Worm (Caenorhabditis elegans): Measurements from ENCODE around the gene Y54H5A.2.
A peak's percentile ranks its signal among the peaks of the same experiment; 100 is the strongest.

The Y54H5A.2 gene

DNA sequence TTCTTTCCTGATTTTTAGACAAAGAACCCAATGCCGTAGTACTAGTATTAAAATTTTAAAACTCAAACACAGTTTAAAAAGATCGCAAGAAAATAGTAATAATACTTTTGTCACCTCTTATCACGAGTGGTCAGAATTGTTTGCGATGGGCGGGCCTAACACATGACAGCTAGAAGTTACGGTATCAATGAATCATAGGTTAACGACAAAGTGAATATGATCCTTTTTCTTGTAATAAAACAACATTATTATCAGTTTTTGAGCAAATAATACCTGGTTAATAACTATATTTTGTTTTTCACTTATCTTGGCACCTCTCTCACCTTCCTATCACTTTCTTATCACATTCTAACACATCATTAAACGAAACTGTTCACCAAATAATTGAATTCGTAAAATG lies 36.4 kb downstream of the Y54H5A.2 start:
- no peak for TF ChIP-seq hmbx-1 (tag; optimal IDR thresholded peaks at IDR 0.05)
- no peak for TF ChIP-seq ets-7 (tag; optimal IDR thresholded peaks at IDR 0.05)
- no peak for TF ChIP-seq tbx-11 (GFP tag; IDR thresholded peaks at IDR 0.05)
- TF ChIP-seq F13C5.2 (tag; optimal IDR thresholded peaks at IDR 0.05): no peak
- TF ChIP-seq B0310.2 (tag; optimal IDR thresholded peaks at IDR 0.05): no peak
- no peak for TF ChIP-seq hmg-4 (GFP tag; optimal IDR thresholded peaks at IDR 0.05)
- TF ChIP-seq flt-1 (GFP tag; IDR thresholded peaks at IDR 0.05): no peak
- TF ChIP-seq tbx-37 (GFP tag; conservative IDR thresholded peaks at IDR 0.05): no peak
- TF ChIP-seq aly-1 (tag; optimal IDR thresholded peaks at IDR 0.05): no peak
- TF ChIP-seq tra-4 (tag; optimal IDR thresholded peaks at IDR 0.05): no peak
- TF ChIP-seq ama-1 (optimal IDR thresholded peaks at IDR 0.05): no peak
- no peak for TF ChIP-seq ceh-13 (GFP tag; optimal IDR thresholded peaks at IDR 0.05)
- TF ChIP-seq ceh-36 (tag; optimal IDR thresholded peaks at IDR 0.05): no peak
- TF ChIP-seq scrt-1 (GFP tag; IDR thresholded peaks at IDR 0.05): no peak
- no peak for TF ChIP-seq sea-1 (GFP tag; conservative IDR thresholded peaks at IDR 0.05)
- TF ChIP-seq hnd-1 (tag; optimal IDR thresholded peaks at IDR 0.05): no peak
- no peak for TF ChIP-seq pes-1 (GFP tag; IDR thresholded peaks at IDR 0.05)

DNA sequence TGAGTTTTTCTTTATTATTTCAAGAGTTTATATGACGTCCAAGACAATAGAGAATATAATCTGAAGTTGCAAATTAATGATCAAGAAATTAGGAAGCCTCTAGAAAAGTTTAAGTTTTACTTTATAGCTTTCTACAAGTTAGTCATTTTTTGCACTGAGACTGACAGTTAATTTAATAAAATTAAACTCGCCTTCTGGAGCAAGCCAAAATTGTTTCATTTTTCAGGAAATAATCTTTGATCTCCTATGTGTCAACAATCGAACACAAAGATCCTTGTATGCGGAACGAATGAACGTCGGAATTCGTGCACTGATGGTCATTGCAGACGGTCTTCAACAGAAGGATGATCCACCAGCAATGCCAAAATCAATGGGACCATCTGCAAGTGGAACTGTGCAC lies 37.0 kb downstream of the Y54H5A.2 start:
- no peak for TF ChIP-seq ama-1 (optimal IDR thresholded peaks at IDR 0.05)
- no peak for TF ChIP-seq F13C5.2 (tag; optimal IDR thresholded peaks at IDR 0.05)
- no peak for TF ChIP-seq ets-7 (tag; optimal IDR thresholded peaks at IDR 0.05)
- no peak for TF ChIP-seq tbx-11 (GFP tag; IDR thresholded peaks at IDR 0.05)
- no peak for TF ChIP-seq scrt-1 (GFP tag; IDR thresholded peaks at IDR 0.05)
- TF ChIP-seq aly-1 (tag; optimal IDR thresholded peaks at IDR 0.05): no peak
- no peak for TF ChIP-seq pes-1 (GFP tag; IDR thresholded peaks at IDR 0.05)
- TF ChIP-seq ceh-13 (GFP tag; optimal IDR thresholded peaks at IDR 0.05): no peak
- no peak for TF ChIP-seq ceh-36 (tag; optimal IDR thresholded peaks at IDR 0.05)
- no peak for TF ChIP-seq B0310.2 (tag; optimal IDR thresholded peaks at IDR 0.05)
- no peak for TF ChIP-seq hmg-4 (GFP tag; optimal IDR thresholded peaks at IDR 0.05)
- TF ChIP-seq tbx-37 (GFP tag; conservative IDR thresholded peaks at IDR 0.05): no peak
- no peak for TF ChIP-seq sea-1 (GFP tag; conservative IDR thresholded peaks at IDR 0.05)
- no peak for TF ChIP-seq flt-1 (GFP tag; IDR thresholded peaks at IDR 0.05)
- no peak for TF ChIP-seq tra-4 (tag; optimal IDR thresholded peaks at IDR 0.05)
- TF ChIP-seq hmbx-1 (tag; optimal IDR thresholded peaks at IDR 0.05): no peak
- no peak for TF ChIP-seq hnd-1 (tag; optimal IDR thresholded peaks at IDR 0.05)

DNA sequence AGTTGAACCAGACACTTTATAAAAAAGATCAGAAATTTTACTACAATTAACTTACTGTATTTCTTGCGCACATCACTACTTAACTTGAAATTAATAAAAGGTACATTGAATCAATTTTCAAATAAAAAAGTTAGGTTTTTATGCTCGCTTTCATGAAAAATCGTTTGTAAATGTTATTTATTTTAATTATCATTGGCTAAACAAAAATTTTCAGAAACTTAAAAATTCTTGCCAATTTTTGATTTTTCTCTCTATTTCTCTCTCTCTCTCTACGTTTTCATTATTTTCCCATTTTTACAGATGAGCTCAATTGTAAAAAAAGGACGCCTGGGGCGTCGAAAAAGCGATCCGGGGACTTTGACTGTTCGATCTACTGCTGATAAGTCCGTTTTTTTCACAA lies 40.0 kb downstream of the Y54H5A.2 start, which contains the start of gene sax-2:
TSS of gene sax-2 (plus strand) at position 301 of the 400 bp plus-strand sequence.
- TF ChIP-seq pes-1 (GFP tag; IDR thresholded peaks at IDR 0.05) (no peak), B0310.2 (tag; optimal IDR thresholded peaks at IDR 0.05) (no peak), hmbx-1 (tag; optimal IDR thresholded peaks at IDR 0.05) (no peak), aly-1 (tag; optimal IDR thresholded peaks at IDR 0.05) (no peak), hmg-4 (GFP tag; optimal IDR thresholded peaks at IDR 0.05) (no peak), ceh-36 (tag; optimal IDR thresholded peaks at IDR 0.05) (no peak), tbx-37 (GFP tag; conservative IDR thresholded peaks at IDR 0.05) (no peak), scrt-1 (GFP tag; IDR thresholded peaks at IDR 0.05) (no peak), ets-7 (tag; optimal IDR thresholded peaks at IDR 0.05) (no peak), F13C5.2 (tag; optimal IDR thresholded peaks at IDR 0.05) (no peak), sea-1 (GFP tag; conservative IDR thresholded peaks at IDR 0.05) (no peak), hnd-1 (tag; optimal IDR thresholded peaks at IDR 0.05) (no peak), flt-1 (GFP tag; IDR thresholded peaks at IDR 0.05) (no peak), ama-1 (optimal IDR thresholded peaks at IDR 0.05) (no peak), ceh-13 (GFP tag; optimal IDR thresholded peaks at IDR 0.05) (no peak), tbx-11 (GFP tag; IDR thresholded peaks at IDR 0.05) (no peak)

DNA sequence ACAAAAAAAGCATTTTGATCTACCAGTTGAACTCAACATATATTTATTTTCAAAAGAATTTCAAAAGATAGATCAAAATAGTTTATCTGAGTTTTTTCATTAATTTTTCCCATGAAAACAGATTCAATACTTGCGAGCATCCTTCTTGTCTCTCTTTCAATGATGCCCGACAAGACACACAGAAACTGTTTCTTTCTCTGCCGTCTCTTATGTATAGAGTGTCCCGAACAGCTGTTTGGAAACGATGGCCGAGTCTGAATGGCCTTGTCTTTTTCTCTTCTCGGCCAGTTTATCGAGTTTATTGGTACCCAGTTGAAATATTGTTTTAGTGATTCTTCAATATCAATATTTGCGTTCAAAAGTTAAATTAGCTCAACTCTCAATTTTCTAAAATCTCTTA lies 40.6 kb downstream of the Y54H5A.2 start:
- TF ChIP-seq hmg-4 (GFP tag; optimal IDR thresholded peaks at IDR 0.05): peak; percentile 53
- peak; percentile 32 for TF ChIP-seq F13C5.2 (tag; optimal IDR thresholded peaks at IDR 0.05)
- TF ChIP-seq ceh-13 (GFP tag; optimal IDR thresholded peaks at IDR 0.05): no peak

DNA sequence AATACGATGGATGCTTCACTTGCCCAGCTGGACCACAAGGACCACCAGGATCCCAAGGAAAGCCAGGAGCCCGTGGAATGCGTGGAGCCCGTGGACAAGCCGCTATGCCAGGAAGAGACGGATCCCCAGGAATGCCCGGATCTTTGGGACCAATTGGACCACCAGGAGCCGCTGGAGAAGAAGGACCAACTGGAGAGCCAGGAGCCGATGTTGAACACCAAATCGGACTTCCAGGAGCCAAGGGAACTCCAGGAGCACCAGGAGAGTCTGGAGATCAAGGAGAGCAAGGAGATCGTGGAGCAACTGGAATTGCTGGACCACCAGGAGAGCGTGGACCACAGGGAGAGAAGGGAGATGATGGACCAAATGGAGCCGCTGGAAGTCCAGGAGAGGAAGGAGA lies 41.4 kb downstream of the Y54H5A.2 start:
- 0 out of 2 replicates have a peak, but pooled peaks have one; percentile 5 for TF ChIP-seq flt-1 (GFP tag; IDR thresholded peaks at IDR 0.05)
- no peak for TF ChIP-seq tra-4 (tag; optimal IDR thresholded peaks at IDR 0.05)
- TF ChIP-seq aly-1 (tag; optimal IDR thresholded peaks at IDR 0.05): peak; percentile 74
- TF ChIP-seq tbx-11 (GFP tag; IDR thresholded peaks at IDR 0.05): no peak
- no peak for TF ChIP-seq F13C5.2 (tag; optimal IDR thresholded peaks at IDR 0.05)

DNA sequence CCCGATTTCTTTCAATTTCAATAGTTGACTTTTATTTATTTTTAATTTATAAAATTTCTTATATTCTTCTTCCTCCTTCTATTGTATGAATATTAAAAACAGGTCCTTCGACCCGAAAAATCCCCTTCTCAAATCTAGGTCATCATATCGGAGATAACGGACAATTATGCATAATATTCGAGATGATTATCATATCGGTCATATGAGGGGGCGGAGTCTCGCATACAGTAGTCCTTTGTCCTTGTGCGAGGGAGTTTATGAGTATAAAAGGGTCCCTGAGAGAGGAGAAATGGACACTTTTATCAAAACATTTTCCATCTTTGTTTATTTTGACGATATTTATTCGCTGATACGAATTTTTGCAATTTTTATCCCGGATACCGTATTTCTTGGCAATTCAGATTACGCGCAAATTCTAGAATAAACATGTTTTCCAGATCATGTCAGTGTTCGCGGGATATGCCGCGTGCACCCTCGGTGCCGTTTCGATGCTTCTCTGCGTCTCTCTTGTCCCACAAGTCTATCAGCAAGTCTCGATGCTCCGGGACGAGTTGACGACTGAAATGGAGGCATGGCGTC lies 42.4 kb downstream of the Y54H5A.2 start, which contains the start of gene dpy-17:
TSS of gene dpy-17 (plus strand) at position 438 of the 579 bp plus-strand sequence.
- TF ChIP-seq hmg-4 (GFP tag; optimal IDR thresholded peaks at IDR 0.05): peak; percentile 54
- TF ChIP-seq aly-1 (tag; optimal IDR thresholded peaks at IDR 0.05): no peak
- no peak for TF ChIP-seq pes-1 (GFP tag; IDR thresholded peaks at IDR 0.05)
- TF ChIP-seq hmbx-1 (tag; optimal IDR thresholded peaks at IDR 0.05): no peak
- TF ChIP-seq ama-1 (optimal IDR thresholded peaks at IDR 0.05): peak; percentile 71
- 0 out of 2 replicates have a peak, but pooled peaks have one; percentile 42 for TF ChIP-seq scrt-1 (GFP tag; IDR thresholded peaks at IDR 0.05)
- TF ChIP-seq F13C5.2 (tag; optimal IDR thresholded peaks at IDR 0.05): no peak
- TF ChIP-seq ceh-36 (tag; optimal IDR thresholded peaks at IDR 0.05): peak; percentile 17
- TF ChIP-seq ceh-13 (GFP tag; optimal IDR thresholded peaks at IDR 0.05): no peak
- 0 out of 2 replicates have a peak, but pooled peaks have one; percentile 20 for TF ChIP-seq sea-1 (GFP tag; conservative IDR thresholded peaks at IDR 0.05)
- TF ChIP-seq hnd-1 (tag; optimal IDR thresholded peaks at IDR 0.05): no peak
- no peak for TF ChIP-seq ets-7 (tag; optimal IDR thresholded peaks at IDR 0.05)
- TF ChIP-seq flt-1 (GFP tag; IDR thresholded peaks at IDR 0.05): no peak
- TF ChIP-seq tbx-11 (GFP tag; IDR thresholded peaks at IDR 0.05): no peak
- no peak for TF ChIP-seq tra-4 (tag; optimal IDR thresholded peaks at IDR 0.05)
- no peak for TF ChIP-seq tbx-37 (GFP tag; conservative IDR thresholded peaks at IDR 0.05)
- no peak for TF ChIP-seq B0310.2 (tag; optimal IDR thresholded peaks at IDR 0.05)

DNA sequence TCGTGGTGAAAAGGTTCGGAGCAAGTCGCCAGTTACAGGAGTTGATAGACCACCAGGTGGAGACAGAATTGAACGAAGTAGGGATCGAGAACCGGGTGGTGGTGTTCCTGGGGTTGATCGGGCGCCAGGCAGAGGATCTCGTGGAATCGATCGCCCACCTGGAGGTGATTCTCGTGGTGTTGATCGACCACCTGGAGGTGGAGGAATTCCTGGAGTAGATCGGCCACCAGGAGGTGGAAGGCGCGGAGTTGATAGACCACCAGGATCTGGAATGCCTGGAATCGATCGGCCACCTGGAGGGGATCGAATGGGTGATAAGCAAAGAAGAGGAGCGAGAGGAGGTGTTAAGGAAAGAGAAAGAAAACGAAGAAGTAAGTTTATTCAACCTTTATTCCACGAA lies 43.9 kb downstream of the Y54H5A.2 start:
- TF ChIP-seq ama-1 (optimal IDR thresholded peaks at IDR 0.05) (no peak), ceh-13 (GFP tag; optimal IDR thresholded peaks at IDR 0.05) (no peak), tbx-37 (GFP tag; conservative IDR thresholded peaks at IDR 0.05) (no peak), F13C5.2 (tag; optimal IDR thresholded peaks at IDR 0.05) (no peak), tra-4 (tag; optimal IDR thresholded peaks at IDR 0.05) (no peak), hnd-1 (tag; optimal IDR thresholded peaks at IDR 0.05) (no peak), flt-1 (GFP tag; IDR thresholded peaks at IDR 0.05) (no peak), aly-1 (tag; optimal IDR thresholded peaks at IDR 0.05) (no peak)

All from whole organism, early embryonic.